Worm (Caenorhabditis elegans): ENCODE results near the gene D1054.19.

DNA sequence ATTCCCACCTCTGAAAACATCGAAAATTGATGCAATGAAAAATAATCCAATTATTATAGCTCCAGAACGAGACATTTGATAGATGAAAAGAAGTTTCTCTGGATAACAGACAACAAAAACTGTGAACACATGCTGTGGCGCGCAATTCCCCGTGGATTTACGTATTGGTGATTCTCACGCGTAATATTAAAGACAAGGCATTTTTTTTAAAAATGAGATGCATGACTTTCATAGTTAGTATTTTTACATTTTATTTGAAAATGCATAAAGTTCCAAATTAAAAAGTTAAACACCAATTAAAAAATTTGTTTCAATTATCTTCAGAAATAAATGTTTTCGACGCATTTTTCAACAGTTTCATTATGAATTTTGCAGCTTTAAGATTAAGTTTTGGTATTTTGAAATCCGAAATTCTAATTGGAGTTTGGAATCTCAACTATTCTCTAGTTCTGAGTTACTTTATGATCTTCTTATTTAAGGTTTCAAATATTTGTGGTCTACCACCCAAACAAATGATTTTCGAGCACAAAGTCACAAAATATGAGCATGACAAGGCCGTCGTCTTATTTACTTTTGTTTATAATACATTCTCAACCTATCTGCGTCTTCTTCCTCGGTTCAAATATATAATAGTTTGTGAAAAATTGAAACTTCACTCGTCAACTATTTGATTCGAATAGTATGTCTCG is 48.2 kb upstream of the D1054.19 start, which contains the start of the genes selt-1.2 and F28H7.2:
- no peak for TF ChIP-seq ztf-11 (tag; optimal IDR thresholded peaks at IDR 0.05)
- TF ChIP-seq ceh-16 (tag; optimal IDR thresholded peaks at IDR 0.05), result no peak
- no peak for TF ChIP-seq fos-1 (tag; optimal IDR thresholded peaks at IDR 0.05)
- TF ChIP-seq lin-15B (tag; optimal IDR thresholded peaks at IDR 0.05), result no peak
- no peak for TF ChIP-seq ceh-82 (tag; optimal IDR thresholded peaks at IDR 0.05)
- TF ChIP-seq ceh-9 (tag; optimal IDR thresholded peaks at IDR 0.05), result no peak
- TF ChIP-seq nhr-28 (tag; optimal IDR thresholded peaks at IDR 0.05), result no peak
- no peak for TF ChIP-seq nhr-12 (tag; optimal IDR thresholded peaks at IDR 0.05)

All from whole organism, L3 larva.